Worm (Caenorhabditis elegans): Measurements from ENCODE around the gene tag-278.

DNA sequence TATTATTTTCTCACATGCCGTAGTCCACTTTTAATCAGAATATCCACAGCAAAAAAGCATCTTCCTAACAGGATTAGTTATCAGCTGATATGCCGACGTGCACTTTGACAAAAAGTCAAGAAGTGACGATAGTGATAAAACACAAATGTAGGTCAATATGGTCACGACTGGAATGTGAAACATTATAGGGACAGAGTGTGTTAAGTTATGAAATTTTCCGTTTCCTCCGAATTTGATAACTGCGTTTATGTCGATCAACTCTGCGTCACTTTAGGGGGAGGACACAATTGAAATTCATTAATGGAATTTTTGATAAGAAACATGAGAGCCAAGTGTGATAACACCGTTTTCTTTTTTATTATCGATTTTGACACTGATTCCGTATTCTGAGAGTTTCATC is 40.0 kb upstream of the tag-278 start, which contains the start of gene aex-4:
- no peak for TF ChIP-seq F13C5.2 (tag; optimal IDR thresholded peaks at IDR 0.05)
- no peak for TF ChIP-seq aly-1 (tag; optimal IDR thresholded peaks at IDR 0.05)
- TF ChIP-seq hmbx-1 (tag; optimal IDR thresholded peaks at IDR 0.05), result no peak
- no peak for TF ChIP-seq tbx-11 (GFP tag; IDR thresholded peaks at IDR 0.05)
- TF ChIP-seq ama-1 (optimal IDR thresholded peaks at IDR 0.05), result no peak
- TF ChIP-seq B0310.2 (tag; optimal IDR thresholded peaks at IDR 0.05), result no peak
- TF ChIP-seq ceh-36 (tag; optimal IDR thresholded peaks at IDR 0.05), result no peak
- TF ChIP-seq flt-1 (GFP tag; IDR thresholded peaks at IDR 0.05), result no peak
- no peak for TF ChIP-seq tra-4 (tag; optimal IDR thresholded peaks at IDR 0.05)
- TF ChIP-seq hnd-1 (tag; optimal IDR thresholded peaks at IDR 0.05), result no peak
- no peak for TF ChIP-seq pes-1 (GFP tag; IDR thresholded peaks at IDR 0.05)
- TF ChIP-seq tbx-37 (GFP tag; conservative IDR thresholded peaks at IDR 0.05), result no peak
- no peak for TF ChIP-seq hmg-4 (GFP tag; optimal IDR thresholded peaks at IDR 0.05)
- no peak for TF ChIP-seq sea-1 (GFP tag; conservative IDR thresholded peaks at IDR 0.05)
